Fruit fly (Drosophila melanogaster): Measurements from ENCODE around the gene CG17211.
A peak's percentile ranks its signal among the peaks of the same experiment; 100 is the strongest.

Gene CG17211

dm6 chr2L:12172536-12173234, 58.5 kb downstream of the CG17211 start, which contains the start of the genes CG6583 and crok (continued):
- TF ChIP-seq CG17186 (GFP tag; optimal IDR thresholded peaks at IDR 0.05) (peak; percentile 55), zfh2 (GFP tag; optimal IDR thresholded peaks at IDR 0.05) (no peak), bcd (GFP tag; optimal IDR thresholded peaks at IDR 0.05) (peak; percentile 12), CG6791 (GFP tag; IDR thresholded peaks at IDR 0.05; ENCODE audit: partially characterized antibody) (no peak), CG4617 (GFP tag; optimal IDR thresholded peaks at IDR 0.05; ENCODE audit: borderline replicate concordance) (peak; percentile 36), Lhr (GFP tag; optimal IDR thresholded peaks at IDR 0.05) (peak; percentile 62), nmo (GFP tag; optimal IDR thresholded peaks at IDR 0.05) (peak; percentile 61), CG2116 (GFP tag; optimal IDR thresholded peaks at IDR 0.05) (peak; percentile 51), Dp (GFP tag; optimal IDR thresholded peaks at IDR 0.05) (peak; percentile 44), CG8388 (GFP tag; optimal IDR thresholded peaks at IDR 0.05) (no peak), Hey (tag; optimal IDR thresholded peaks at IDR 0.05) (no peak), CG3163 (GFP tag; optimal IDR thresholded peaks at IDR 0.05) (no peak), Dek (tag; optimal IDR thresholded peaks at IDR 0.05) (peak; percentile 30), gcm (GFP tag; optimal IDR thresholded peaks at IDR 0.05) (peak; percentile 58), CG17829 (tag; optimal IDR thresholded peaks at IDR 0.05) (peak; percentile 21), Ets97D (GFP tag; optimal IDR thresholded peaks at IDR 0.05) (peak; percentile 24), CG15479 (GFP tag; optimal IDR thresholded peaks at IDR 0.05) (no peak), CG10565 (GFP tag; optimal IDR thresholded peaks at IDR 0.05) (no peak), Ets65A (GFP tag) (peak; percentile 57), tio (GFP tag; optimal IDR thresholded peaks at IDR 0.05) (no peak), Hr39 (optimal IDR thresholded peaks at IDR 0.05) (no peak), CG1603 (tag; optimal IDR thresholded peaks at IDR 0.05) (peak; percentile 67), maf-S (GFP tag; optimal IDR thresholded peaks at IDR 0.05) (no peak), Elba2 (GFP tag; optimal IDR thresholded peaks at IDR 0.05) (peak; percentile 95), HmgZ (tag; optimal IDR thresholded peaks at IDR 0.05) (no peak), pzg (GFP tag; optimal IDR thresholded peaks at IDR 0.05) (peak; percentile 86), MTF-1 (GFP tag; optimal IDR thresholded peaks at IDR 0.05; ENCODE audit: borderline replicate concordance) (no peak), CG34422 (GFP tag; IDR thresholded peaks at IDR 0.05) (no peak), sqz (GFP tag; optimal IDR thresholded peaks at IDR 0.05) (peak; percentile 36), ewg (GFP tag; optimal IDR thresholded peaks at IDR 0.05) (peak; percentile 63), CG7556 (GFP tag; optimal IDR thresholded peaks at IDR 0.05) (no peak), pita (GFP tag; optimal IDR thresholded peaks at IDR 0.05) (peak; percentile 52), Asciz (GFP tag; optimal IDR thresholded peaks at IDR 0.05) (no peak), pb (GFP tag; optimal IDR thresholded peaks at IDR 0.05) (no peak), CG16813 (GFP tag; IDR thresholded peaks at IDR 0.05; ENCODE audit: partially characterized antibody) (0 out of 3 replicates have a peak, but pooled peaks have one; percentile 13), CG3847 (GFP tag; IDR thresholded peaks at IDR 0.05) (peak; percentile 66), stc (GFP tag; IDR thresholded peaks at IDR 0.05) (no peak), Sry-δ (GFP tag; optimal IDR thresholded peaks at IDR 0.05) (peak; percentile 33), insv (GFP tag; optimal IDR thresholded peaks at IDR 0.05) (peak in 1 of 2 experiments; percentile 5), CoRest (tag; optimal IDR thresholded peaks at IDR 0.05) (peak; percentile 12), Hmr (GFP tag; optimal IDR thresholded peaks at IDR 0.05) (peak; percentile 37), sens (GFP tag) (peak; percentile 50), CG2129 (GFP tag; IDR thresholded peaks at IDR 0.05; ENCODE audit: partially characterized antibody) (no peak), CG5180 (GFP tag; optimal IDR thresholded peaks at IDR 0.05) (no peak), Atf3 (GFP tag; optimal IDR thresholded peaks at IDR 0.05) (no peak), CG1602 (GFP tag; optimal IDR thresholded peaks at IDR 0.05) (no peak), Blimp-1 (GFP tag; optimal IDR thresholded peaks at IDR 0.05) (no peak), Sox102F (GFP tag; optimal IDR thresholded peaks at IDR 0.05) (no peak), CG14965 (GFP tag; optimal IDR thresholded peaks at IDR 0.05; ENCODE audit: borderline replicate concordance) (no peak)

Measured in whole organism, embryonic.